Fruit fly (Drosophila melanogaster) whole organism, embryonic: Measurements from ENCODE around the gene Fatp1.

ENCODE experiments used
- Atf-2 ChIP-seq: fragments of 200-800 bp; sonication (Bioruptor generic); optimal IDR thresholded peaks from 2 replicates; lab custom pipeline; 2016; ENCODE audit warnings: missing biosample characterization, missing genetic modification characterization
- Atf6 ChIP-seq: fragments of 200-800 bp; sonication (Bioruptor generic); IDR thresholded peaks from 2 replicates; pipeline ENCODE4 v1.3.6; 2022; ENCODE audit warnings: missing biosample characterization, missing genetic modification characterization
- Bdp1 ChIP-seq: fragments of 200-800 bp; sonication (Bioruptor generic); optimal IDR thresholded peaks from 3 replicates; lab custom pipeline; 2016; ENCODE audit warnings: missing biosample characterization, missing genetic modification characterization
- CG10209 ChIP-seq: fragments of 200-800 bp; sonication (Bioruptor generic); optimal IDR thresholded peaks from 3 replicates; lab custom pipeline; 2017; ENCODE audit warnings: missing biosample characterization, mild to moderate bottlenecking, missing genetic modification characterization, missing genetic modification reagents
- CG10431 ChIP-seq: fragments of 200-800 bp; sonication (Bioruptor generic); optimal IDR thresholded peaks from 3 replicates; lab custom pipeline; 2018; ENCODE audit warnings: missing biosample characterization, mild to moderate bottlenecking, missing genetic modification characterization
- CG12391 ChIP-seq: fragments of 200-800 bp; sonication (Bioruptor generic); optimal IDR thresholded peaks from 3 replicates; lab custom pipeline; 2018; ENCODE audit warnings: missing biosample characterization, mild to moderate bottlenecking, missing genetic modification characterization, moderate library complexity
- CG12769 ChIP-seq: fragments of 200-800 bp; sonication (Bioruptor generic); optimal IDR thresholded peaks from 2 replicates; lab custom pipeline; 2019; ENCODE audit warnings: missing biosample characterization, mild to moderate bottlenecking, missing genetic modification characterization, moderate library complexity
- CG13424 ChIP-seq: fragments of 200-800 bp; sonication (Bioruptor generic); optimal IDR thresholded peaks from 2 replicates; lab custom pipeline; 2019; ENCODE audit warnings: missing biosample characterization, mild to moderate bottlenecking, missing genetic modification characterization, moderate library complexity
- CG15514 ChIP-seq: fragments of 200-800 bp; sonication (Bioruptor generic); optimal IDR thresholded peaks from 3 replicates; lab custom pipeline; 2017; ENCODE audit warnings: missing biosample characterization, missing genetic modification characterization, mild to moderate bottlenecking, moderate library complexity, missing genetic modification reagents
- CG15601 ChIP-seq: fragments of 200-800 bp; sonication (Bioruptor generic); optimal IDR thresholded peaks from 3 replicates; lab custom pipeline; 2019; ENCODE audit warnings: missing biosample characterization, mild to moderate bottlenecking, missing genetic modification characterization, moderate library complexity
- CG15696 ChIP-seq: fragments of 200-800 bp; sonication (Bioruptor generic); optimal IDR thresholded peaks from 2 replicates; lab custom pipeline; 2019; ENCODE audit warnings: missing biosample characterization, mild to moderate bottlenecking, missing genetic modification characterization, moderate library complexity
- CG1602 ChIP-seq: fragments of 200-800 bp; sonication (Bioruptor generic); optimal IDR thresholded peaks from 3 replicates; lab custom pipeline; 2016; ENCODE audit warnings: missing biosample characterization, missing genetic modification characterization
- CG16779 ChIP-seq: fragments of 200-800 bp; sonication (Bioruptor generic); IDR thresholded peaks from 2 replicates; pipeline ENCODE4 v1.3.6; 2022; ENCODE audit warnings: missing biosample characterization, missing genetic modification characterization
- CG17568 ChIP-seq: fragments of 200-800 bp; sonication (Bioruptor generic); optimal IDR thresholded peaks from 2 replicates; lab custom pipeline; 2018; ENCODE audit warnings: missing biosample characterization, mild to moderate bottlenecking, missing genetic modification characterization, moderate library complexity
- CG18262 ChIP-seq: fragments of 200-800 bp; optimal IDR thresholded peaks from 3 replicates; lab custom pipeline; 2019; ENCODE audit warnings: missing biosample characterization, mild to moderate bottlenecking, missing genetic modification characterization, moderate library complexity
- CG2202 ChIP-seq: fragments of 200-800 bp; sonication (Bioruptor generic); optimal IDR thresholded peaks from 2 replicates; lab custom pipeline; 2018; ENCODE audit warnings: missing biosample characterization, mild to moderate bottlenecking, missing genetic modification characterization
- CG3065 ChIP-seq: fragments of 200-800 bp; sonication (Bioruptor generic); optimal IDR thresholded peaks from 2 replicates; lab custom pipeline; 2016; ENCODE audit warnings: missing biosample characterization, missing genetic modification characterization
- CG32532 ChIP-seq: fragments of 200-800 bp; sonication (Bioruptor generic); IDR thresholded peaks from 2 replicates; pipeline ENCODE4 v1.3.6; 2022; ENCODE audit warnings: missing biosample characterization, missing genetic modification characterization
- CHES-1-like ChIP-seq: fragments of 200-800 bp; sonication (Bioruptor generic); optimal IDR thresholded peaks from 2 replicates; lab custom pipeline; 2016; ENCODE audit warnings: missing biosample characterization, missing genetic modification characterization
- E2f1 ChIP-seq: fragments of 200-800 bp; sonication (Bioruptor generic); IDR thresholded peaks from 2 replicates; pipeline ENCODE4 v1.3.6; 2022; ENCODE audit warnings: missing biosample characterization, missing genetic modification characterization
- Gug ChIP-seq: fragments of 200-800 bp; sonication (Bioruptor generic); IDR thresholded peaks from 4 replicates; pipeline ENCODE4 v1.3.6; 2022; ENCODE audit warnings: missing biosample characterization, missing genetic modification characterization
- H15 ChIP-seq: fragments of 200-800 bp; sonication (Bioruptor generic); IDR thresholded peaks from 3 replicates; pipeline ENCODE4 v1.3.6; 2022; ENCODE audit warnings: missing biosample characterization, missing genetic modification characterization
- HHEX ChIP-seq: fragments of 200-800 bp; sonication (Bioruptor generic); optimal IDR thresholded peaks from 3 replicates; lab custom pipeline; 2017; ENCODE audit warnings: missing biosample characterization, mild to moderate bottlenecking, missing genetic modification characterization, missing genetic modification reagents
- Hmx ChIP-seq: fragments of 200-800 bp; sonication (Bioruptor generic); optimal IDR thresholded peaks from 2 replicates; lab custom pipeline; 2016; ENCODE audit warnings: missing biosample characterization, missing genetic modification characterization
- Hsf ChIP-seq: fragments of 200-800 bp; sonication (Bioruptor generic); optimal IDR thresholded peaks from 3 replicates; lab custom pipeline; 2016; ENCODE audit warnings: missing biosample characterization, missing genetic modification characterization
- Neu2 ChIP-seq: fragments of 200-800 bp; sonication (Bioruptor generic); optimal IDR thresholded peaks from 3 replicates; lab custom pipeline; 2016; ENCODE audit warnings: missing biosample characterization, missing genetic modification characterization, borderline replicate concordance
- Nf-YB ChIP-seq: fragments of 200-800 bp; sonication (Bioruptor generic); optimal IDR thresholded peaks from 3 replicates; lab custom pipeline; 2019; ENCODE audit warnings: missing biosample characterization, mild to moderate bottlenecking, missing genetic modification characterization, moderate library complexity
- Oli ChIP-seq: fragments of 200-800 bp; sonication (Bioruptor generic); optimal IDR thresholded peaks from 2 replicates; lab custom pipeline; 2018; ENCODE audit warnings: missing biosample characterization, mild to moderate bottlenecking, missing genetic modification characterization, moderate library complexity
- Usf ChIP-seq: fragments of 200-800 bp; sonication (Bioruptor generic); optimal IDR thresholded peaks from 2 replicates; lab custom pipeline; 2017; ENCODE audit warnings: missing genotype, missing biosample characterization, missing genetic modification characterization
- ara ChIP-seq: fragments of 200-800 bp; sonication (Bioruptor generic); IDR thresholded peaks from 2 replicates; pipeline ENCODE4 v1.3.6; 2022; ENCODE audit warnings: missing biosample characterization, missing genetic modification characterization
- ato ChIP-seq: fragments of 200-800 bp; sonication (Bioruptor generic); IDR thresholded peaks from 2 replicates; pipeline ENCODE4 v1.3.6; 2022; ENCODE audit warnings: missing biosample characterization, missing genetic modification characterization; ENCODE audit not compliant: partially characterized antibody
- cas ChIP-seq: fragments of 200-800 bp; sonication (Bioruptor generic); IDR thresholded peaks from 2 replicates; pipeline ENCODE4 v1.3.6; 2022; ENCODE audit warnings: missing biosample characterization, missing genetic modification characterization
- caup ChIP-seq: fragments of 200-800 bp; sonication (Bioruptor generic); optimal IDR thresholded peaks from 3 replicates; lab custom pipeline; 2017; ENCODE audit warnings: missing biosample characterization, mild to moderate bottlenecking, missing genetic modification characterization, moderate library complexity; ENCODE audit not compliant: severe bottlenecking
- chm ChIP-seq: fragments of 200-800 bp; sonication (Bioruptor generic); IDR thresholded peaks from 2 replicates; pipeline ENCODE4 v1.3.6; 2022; ENCODE audit warnings: missing biosample characterization, missing genetic modification characterization
- dysf ChIP-seq: fragments of 200-800 bp; sonication (Bioruptor generic); IDR thresholded peaks from 3 replicates; pipeline ENCODE4 v1.3.6; 2022; ENCODE audit warnings: missing biosample characterization, missing genetic modification characterization
- gce ChIP-seq: fragments of 200-800 bp; sonication (Bioruptor generic); IDR thresholded peaks from 3 replicates; pipeline ENCODE4 v1.3.6; 2022; ENCODE audit warnings: missing biosample characterization, missing genetic modification characterization
- gem ChIP-seq: fragments of 200-800 bp; sonication (Bioruptor generic); optimal IDR thresholded peaks from 2 replicates; lab custom pipeline; 2019; ENCODE audit warnings: missing biosample characterization, mild to moderate bottlenecking, missing genetic modification characterization, moderate library complexity
- ham ChIP-seq: fragments of 200-800 bp; sonication (Bioruptor generic); IDR thresholded peaks from 2 replicates; pipeline ENCODE4 v1.3.6; 2022; ENCODE audit warnings: missing biosample characterization, missing genetic modification characterization
- lola ChIP-seq, 3 experiments: fragments of >200 bp in 2 of 3; fragments of 200-800 bp in 1 of 3; sonication (Bioruptor generic) in 1 of 3; optimal IDR thresholded peaks; 2 replicates each; lab custom pipeline; 2017 to 2019; ENCODE audit warnings: missing biosample characterization in 3 of 3, missing genetic modification characterization in 3 of 3, mild to moderate bottlenecking in 1 of 3, moderate library complexity in 1 of 3
- nom ChIP-seq: fragments of 200-800 bp; sonication (Bioruptor generic); optimal IDR thresholded peaks from 2 replicates; lab custom pipeline; 2017; ENCODE audit warnings: missing biosample characterization, missing genetic modification characterization, mild to moderate bottlenecking, moderate library complexity, missing genetic modification reagents
- otp ChIP-seq: fragments of 200-800 bp; sonication (Bioruptor generic); IDR thresholded peaks from 3 replicates; pipeline ENCODE4, ENCODE4 v1.3.6; 2022; ENCODE audit warnings: missing biosample characterization, missing genetic modification characterization
- pan ChIP-seq, 4 experiments: fragments of >200 bp in 3 of 4; fragments of 200-800 bp in 1 of 4; sonication (Bioruptor generic) in 1 of 4; optimal IDR thresholded peaks in 3 of 4; IDR thresholded peaks in 1 of 4; 2 replicates each; pipeline versions ENCODE4 v1.3.6 to Lab custom; 2017 to 2022; ENCODE audit warnings: missing biosample characterization in 2 of 4, missing genetic modification characterization in 2 of 4, mixed read lengths in 1 of 4
- sens-2 ChIP-seq: fragments of 200-800 bp; sonication (Bioruptor generic); IDR thresholded peaks from 2 replicates; pipeline ENCODE4 v1.3.6; 2022; ENCODE audit warnings: missing biosample characterization, missing genetic modification characterization
- slou ChIP-seq: fragments of 200-800 bp; sonication (Bioruptor generic); optimal IDR thresholded peaks from 3 replicates; lab custom pipeline; 2016; ENCODE audit warnings: missing biosample characterization, missing genetic modification characterization
- toy ChIP-seq: fragments of 200-800 bp; sonication (Bioruptor generic); IDR thresholded peaks from 2 replicates; pipeline ENCODE4 v1.3.6; 2022; ENCODE audit warnings: missing biosample characterization, missing genetic modification characterization
- ttk ChIP-seq: fragments of 200-800 bp; sonication (Bioruptor generic); IDR thresholded peaks from 2 replicates; pipeline ENCODE4 v2.1.2; 2022; ENCODE audit warnings: missing biosample characterization, missing genetic modification characterization
- tx ChIP-seq: fragments of 200-800 bp; sonication (Bioruptor generic); optimal IDR thresholded peaks from 2 replicates; lab custom pipeline; 2016; ENCODE audit warnings: missing biosample characterization, missing genetic modification characterization
- vfl ChIP-seq: fragments of 200-800 bp; sonication (Bioruptor generic); optimal IDR thresholded peaks from 2 replicates; lab custom pipeline; 2016; ENCODE audit warnings: missing biosample characterization, missing genetic modification characterization
- wek ChIP-seq: fragments of 200-800 bp; sonication (Bioruptor generic); optimal IDR thresholded peaks from 3 replicates; lab custom pipeline; 2018; ENCODE audit warnings: missing biosample characterization, mild to moderate bottlenecking, missing genetic modification characterization, moderate library complexity
- zfh1 ChIP-seq: fragments of 200-800 bp; sonication (Bioruptor generic); IDR thresholded peaks from 3 replicates; pipeline ENCODE4 v1.3.6; 2022; ENCODE audit warnings: missing biosample characterization, missing genetic modification characterization

Gene Fatp1

DNA sequence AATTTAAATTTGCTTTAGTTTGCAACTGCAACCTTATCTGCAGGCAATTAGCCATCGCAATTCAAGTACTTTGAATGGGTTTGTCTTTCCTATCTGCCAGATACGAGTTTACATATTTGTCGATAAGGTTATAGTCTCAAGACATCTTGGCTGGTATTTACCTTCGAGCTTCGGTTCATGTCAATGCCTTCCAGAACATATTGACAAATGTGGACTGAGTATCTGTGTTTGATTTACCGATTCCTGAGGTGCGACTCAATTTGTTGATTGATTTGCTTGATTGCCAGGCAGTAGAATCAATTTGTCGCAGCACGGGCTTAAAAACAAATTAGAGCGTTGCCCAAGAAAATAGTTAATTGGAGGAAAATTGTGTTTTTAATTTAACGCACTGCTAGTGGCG is 35.8 kb upstream of the Fatp1 start (continued):
- TF ChIP-seq lola (GFP tag; optimal IDR thresholded peaks at IDR 0.05; lab: Kevin White, UChicago) (peak in 1 of 3 experiments; percentile 55), Bdp1 (GFP tag; lab: Kevin White, UChicago) (peak; percentile 43), gce (no peak), CG1602 (GFP tag; lab: Kevin White, UChicago) (peak; percentile 33), vfl (GFP tag; lab: Kevin White, UChicago) (no peak), tx (GFP tag; lab: Kevin White, UChicago) (no peak), CG10431 (GFP tag; lab: Kevin White, UChicago) (no peak), E2f1 (GFP tag; lab: Robert Waterston, UW) (peak; percentile 16; the same call in 1 of the 2 replicates), Neu2 (GFP tag; lab: Kevin White, UChicago) (no peak), slou (GFP tag; lab: Kevin White, UChicago) (no peak), CG18262 (peak; percentile 33), CG16779 (no peak), CG13424 (peak; percentile 25), nom (GFP tag; lab: Kevin White, UChicago) (no peak), CG12769 (tag; lab: Kevin White, UChicago) (peak; percentile 0), zfh1 (peak; percentile 67), dysf (GFP tag; lab: Robert Waterston, UW) (no peak), ham (no peak), toy (GFP tag; lab: Robert Waterston, UW) (no peak), CG3065 (GFP tag; lab: Kevin White, UChicago) (no peak), gem (tag; lab: Kevin White, UChicago) (peak; percentile 54), Hsf (peak; percentile 8), Usf (no peak), otp (peak; percentile 45; the same call in 1 of the 3 replicates), wek (peak; percentile 45), Atf6 (0 out of 2 replicates have a peak, but pooled peaks have one; percentile 28), Hmx (GFP tag; lab: Kevin White, UChicago) (no peak), pan (optimal IDR thresholded peaks at IDR 0.05; lab: Kevin White, UChicago) (no peak), pan (GFP tag; optimal IDR thresholded peaks at IDR 0.05 in 1 of 2, IDR thresholded peaks at IDR 0.05 in 1 of 2) (peak in 1 of 2 experiments; percentile 11), Gug (GFP tag; lab: Robert Waterston, UW) (no peak), CG10209 (GFP tag; lab: Kevin White, UChicago) (peak; percentile 62), CG15514 (GFP tag; lab: Kevin White, UChicago) (no peak), CG15601 (tag; lab: Kevin White, UChicago) (peak; percentile 69), HHEX (GFP tag; lab: Kevin White, UChicago) (peak; percentile 48), CG17568 (GFP tag; lab: Kevin White, UChicago) (peak; percentile 56), sens-2 (GFP tag; lab: Robert Waterston, UW) (peak; percentile 54; the same call in 1 of the 2 replicates), CG15696 (tag; lab: Kevin White, UChicago) (peak; percentile 82), cas (GFP tag; lab: Robert Waterston, UW) (no peak), Atf-2 (GFP tag; lab: Kevin White, UChicago) (no peak), CG2202 (tag; lab: Kevin White, UChicago) (peak; percentile 77), Oli (tag; lab: Kevin White, UChicago) (no peak), chm (peak; percentile 66; the same call in 1 of the 2 replicates), CG32532 (GFP tag; lab: Robert Waterston, UW) (no peak), caup (GFP tag; lab: Kevin White, UChicago) (peak; percentile 75), Nf-YB (GFP tag; lab: Kevin White, UChicago) (no peak), H15 (GFP tag; lab: Robert Waterston, UW) (no peak), ato (GFP tag; lab: Robert Waterston, UW) (no peak), CG12391 (peak; percentile 5), ara (GFP tag; lab: Robert Waterston, UW) (peak; percentile 66), CHES-1-like (peak; percentile 22), ttk (no peak)
